Fruit fly (Drosophila melanogaster) whole organism, embryonic: ENCODE measurements around the gene CG1092.

Source experiments
- Adf1 ChIP-seq: fragments of 200-800 bp; sonication (Bioruptor generic); IDR thresholded peaks from 2 replicates; pipeline ENCODE4 v1.3.6; 2022; ENCODE audit warnings: missing biosample characterization, missing genetic modification characterization
- Atf6 ChIP-seq: fragments of 200-800 bp; sonication (Bioruptor generic); IDR thresholded peaks from 2 replicates; pipeline ENCODE4 v1.3.6; 2022; ENCODE audit warnings: missing biosample characterization, missing genetic modification characterization
- CG11504 ChIP-seq: fragments of 200-800 bp; sonication (Bioruptor generic); optimal IDR thresholded peaks from 3 replicates; lab custom pipeline; 2019; ENCODE audit warnings: missing biosample characterization, mild to moderate bottlenecking, missing genetic modification characterization, moderate library complexity
- CG12071 ChIP-seq: fragments of 200-800 bp; sonication (Bioruptor generic); optimal IDR thresholded peaks from 3 replicates; lab custom pipeline; 2018; ENCODE audit warnings: missing biosample characterization, mild to moderate bottlenecking, missing genetic modification characterization
- CG15011 ChIP-seq: fragments of 200-800 bp; sonication (Bioruptor generic); optimal IDR thresholded peaks from 3 replicates; lab custom pipeline; 2018; ENCODE audit warnings: missing biosample characterization, mild to moderate bottlenecking, missing genetic modification characterization
- CG16863 ChIP-seq: fragments of 200-800 bp; sonication (Bioruptor generic); optimal IDR thresholded peaks from 3 replicates; lab custom pipeline; 2016; ENCODE audit warnings: missing biosample characterization, missing genetic modification characterization
- CG17186 ChIP-seq: fragments of 200-800 bp; sonication (Bioruptor generic); optimal IDR thresholded peaks from 3 replicates; lab custom pipeline; 2017; ENCODE audit warnings: missing biosample characterization, missing genetic modification reagents, missing genetic modification characterization
- CG17361 ChIP-seq: fragments of 200-800 bp; sonication (Bioruptor generic); IDR thresholded peaks from 3 replicates; pipeline ENCODE4 v1.3.6; 2022; ENCODE audit warnings: missing biosample characterization, missing genetic modification characterization
- CG17612 ChIP-seq: fragments of 200-800 bp; sonication (Bioruptor generic); IDR thresholded peaks from 2 replicates; pipeline ENCODE4 v1.3.6; 2022; ENCODE audit warnings: missing biosample characterization, missing genetic modification characterization
- CG17912 ChIP-seq: fragments of 200-800 bp; sonication (Bioruptor generic); optimal IDR thresholded peaks from 2 replicates; lab custom pipeline; 2018; ENCODE audit warnings: missing biosample characterization, mild to moderate bottlenecking, missing genetic modification characterization
- CG34422 ChIP-seq: fragments of 200-800 bp; sonication (Bioruptor generic); IDR thresholded peaks from 3 replicates; pipeline ENCODE4 v1.3.6; 2022; ENCODE audit warnings: missing biosample characterization, missing genetic modification characterization
- CG4617 ChIP-seq: fragments of 200-800 bp; sonication (Bioruptor generic); optimal IDR thresholded peaks from 3 replicates; lab custom pipeline; 2016; ENCODE audit warnings: missing biosample characterization, missing genetic modification characterization, borderline replicate concordance
- CG8281 ChIP-seq: fragments of 200-800 bp; sonication (Bioruptor generic); optimal IDR thresholded peaks from 2 replicates; lab custom pipeline; 2018; ENCODE audit warnings: missing biosample characterization, mild to moderate bottlenecking, missing genetic modification characterization, moderate library complexity
- CG8388 ChIP-seq: fragments of 200-800 bp; sonication (Bioruptor generic); optimal IDR thresholded peaks from 2 replicates; lab custom pipeline; 2019; ENCODE audit warnings: missing biosample characterization, mild to moderate bottlenecking, missing genetic modification characterization, moderate library complexity
- CG9797 ChIP-seq: fragments of 200-800 bp; sonication (Bioruptor generic); optimal IDR thresholded peaks from 3 replicates; lab custom pipeline; 2018; ENCODE audit warnings: missing biosample characterization, mild to moderate bottlenecking, missing genetic modification characterization
- Camta ChIP-seq: fragments of 200-800 bp; sonication (Bioruptor generic); optimal IDR thresholded peaks from 2 replicates; lab custom pipeline; 2016; ENCODE audit warnings: missing biosample characterization, missing genetic modification characterization
- CoRest ChIP-seq: fragments of 200-800 bp; sonication (Bioruptor generic); optimal IDR thresholded peaks from 3 replicates; lab custom pipeline; 2018; ENCODE audit warnings: missing biosample characterization, mild to moderate bottlenecking, missing genetic modification characterization, moderate library complexity
- CrebB ChIP-seq: fragments of 200-800 bp; sonication (Bioruptor generic); optimal IDR thresholded peaks from 3 replicates; lab custom pipeline; 2018; ENCODE audit warnings: missing biosample characterization, mild to moderate bottlenecking, missing genetic modification characterization
- D19A ChIP-seq: fragments of 200-800 bp; optimal IDR thresholded peaks from 3 replicates; lab custom pipeline; 2019; ENCODE audit warnings: missing biosample characterization, mild to moderate bottlenecking, missing genetic modification characterization, moderate library complexity
- Dad ChIP-seq: fragments of 200-800 bp; sonication (Bioruptor generic); optimal IDR thresholded peaks from 3 replicates; lab custom pipeline; 2016; ENCODE audit warnings: missing biosample characterization, missing genetic modification characterization
- Dbx ChIP-seq: fragments of 200-800 bp; sonication (Bioruptor generic); IDR thresholded peaks from 3 replicates; pipeline ENCODE4 v1.3.6; 2022; ENCODE audit warnings: missing biosample characterization, missing genetic modification characterization
- Deaf1 ChIP-seq: fragments of 200-800 bp; optimal IDR thresholded peaks from 3 replicates; lab custom pipeline; 2019; ENCODE audit warnings: missing biosample characterization, mild to moderate bottlenecking, missing genetic modification characterization, moderate library complexity
- Dref ChIP-seq: fragments of 200-800 bp; sonication (Bioruptor generic); IDR thresholded peaks from 2 replicates; pipeline ENCODE4 v1.3.6; 2022; ENCODE audit warnings: missing biosample characterization, missing genetic modification characterization
- Ets65A ChIP-seq: fragments of 200-800 bp; sonication (Bioruptor generic); peaks from one replicate; lab custom pipeline; 2016; ENCODE audit warnings: missing biosample characterization, missing genetic modification characterization
- Oli ChIP-seq: fragments of 200-800 bp; sonication (Bioruptor generic); optimal IDR thresholded peaks from 2 replicates; lab custom pipeline; 2018; ENCODE audit warnings: missing biosample characterization, mild to moderate bottlenecking, missing genetic modification characterization, moderate library complexity
- Optix ChIP-seq: fragments of 200-800 bp; sonication (Bioruptor generic); IDR thresholded peaks from 3 replicates; pipeline ENCODE4 v1.3.6; 2022; ENCODE audit warnings: missing biosample characterization, missing genetic modification characterization
- PHDP ChIP-seq: fragments of 200-800 bp; sonication (Bioruptor generic); optimal IDR thresholded peaks from 3 replicates; lab custom pipeline; 2018; ENCODE audit warnings: missing biosample characterization, mild to moderate bottlenecking, missing genetic modification characterization, moderate library complexity
- Rx ChIP-seq: fragments of 200-800 bp; sonication (Bioruptor generic); IDR thresholded peaks from 2 replicates; pipeline ENCODE4 v1.3.6; 2022; ENCODE audit warnings: missing biosample characterization, missing genetic modification characterization
- Spps ChIP-seq: fragments of 200-800 bp; sonication (Bioruptor generic); optimal IDR thresholded peaks from 2 replicates; lab custom pipeline; 2018; ENCODE audit warnings: missing biosample characterization, mild to moderate bottlenecking, missing genetic modification characterization
- Tbp ChIP-seq: fragments of >200 bp; optimal IDR thresholded peaks from 2 replicates; lab custom pipeline; 2018; ENCODE audit warnings: missing biosample characterization, missing genetic modification characterization
- Trl ChIP-seq, 3 experiments: fragments of >200 bp in 2 of 3; fragments of 200-800 bp in 1 of 3; sonication (Bioruptor generic) in 1 of 3; optimal IDR thresholded peaks; 2 replicates in 1 of 3; 3 replicates in 2 of 3; lab custom pipeline; 2016 to 2017; ENCODE audit warnings: missing biosample characterization in 1 of 3, missing genetic modification characterization in 1 of 3
- al ChIP-seq: fragments of 200-800 bp; sonication (Bioruptor generic); IDR thresholded peaks from 2 replicates; pipeline ENCODE4 v1.3.6; 2022; ENCODE audit warnings: missing biosample characterization, missing genetic modification characterization
- ash1 ChIP-seq: fragments of 200-800 bp; sonication (Bioruptor generic); optimal IDR thresholded peaks from 2 replicates; lab custom pipeline; 2018; ENCODE audit warnings: missing biosample characterization, mild to moderate bottlenecking, missing genetic modification characterization
- crp ChIP-seq, 2 experiments: fragments of 200-800 bp; sonication (Bioruptor generic); optimal IDR thresholded peaks; 2 replicates in 1 of 2; 3 replicates in 1 of 2; lab custom pipeline; 2017; ENCODE audit warnings: missing biosample characterization in 2 of 2, missing genetic modification characterization in 2 of 2, mild to moderate bottlenecking in 1 of 2, moderate library complexity in 1 of 2
- danr ChIP-seq: fragments of 200-800 bp; sonication (Bioruptor generic); IDR thresholded peaks from 2 replicates; pipeline ENCODE4 v1.3.6; 2022; ENCODE audit warnings: missing biosample characterization, missing genetic modification characterization
- esg ChIP-seq: fragments of 200-800 bp; sonication (Bioruptor generic); conservative IDR thresholded peaks from 2 replicates; pipeline ENCODE4 v1.3.6; 2022; ENCODE audit warnings: missing biosample characterization, missing genetic modification characterization
- gce ChIP-seq: fragments of 200-800 bp; sonication (Bioruptor generic); IDR thresholded peaks from 3 replicates; pipeline ENCODE4 v1.3.6; 2022; ENCODE audit warnings: missing biosample characterization, missing genetic modification characterization
- gem ChIP-seq: fragments of 200-800 bp; sonication (Bioruptor generic); optimal IDR thresholded peaks from 2 replicates; lab custom pipeline; 2019; ENCODE audit warnings: missing biosample characterization, mild to moderate bottlenecking, missing genetic modification characterization, moderate library complexity
- knrl ChIP-seq: fragments of 200-800 bp; sonication (Bioruptor generic); IDR thresholded peaks from 3 replicates; pipeline ENCODE4 v1.3.6; 2022; ENCODE audit warnings: missing biosample characterization, missing genetic modification characterization; ENCODE audit not compliant: partially characterized antibody
- mld ChIP-seq: fragments of 200-800 bp; sonication (Bioruptor generic); IDR thresholded peaks from 3 replicates; pipeline ENCODE4 v1.3.6; 2022; ENCODE audit warnings: missing biosample characterization, missing genetic modification characterization; ENCODE audit not compliant: partially characterized antibody
- nmo ChIP-seq: fragments of 200-800 bp; sonication (Bioruptor generic); optimal IDR thresholded peaks from 2 replicates; lab custom pipeline; 2018; ENCODE audit warnings: missing biosample characterization, mild to moderate bottlenecking, missing genetic modification characterization, moderate library complexity
- pan ChIP-seq, 4 experiments: fragments of >200 bp in 3 of 4; fragments of 200-800 bp in 1 of 4; sonication (Bioruptor generic) in 1 of 4; optimal IDR thresholded peaks in 3 of 4; IDR thresholded peaks in 1 of 4; 2 replicates each; pipeline versions ENCODE4 v1.3.6 to Lab custom; 2017 to 2022; ENCODE audit warnings: missing biosample characterization in 2 of 4, missing genetic modification characterization in 2 of 4, mixed read lengths in 1 of 4
- phol ChIP-seq: fragments of 200-800 bp; sonication (Bioruptor generic); optimal IDR thresholded peaks from 3 replicates; lab custom pipeline; 2018; ENCODE audit warnings: missing biosample characterization, mild to moderate bottlenecking, missing genetic modification characterization, moderate library complexity
- ranshi ChIP-seq: fragments of 200-800 bp; sonication (Bioruptor generic); IDR thresholded peaks from 2 replicates; pipeline ENCODE4 v1.3.6; 2022; ENCODE audit warnings: missing biosample characterization, missing genetic modification characterization
- ro ChIP-seq: fragments of 200-800 bp; sonication (Bioruptor generic); IDR thresholded peaks from 2 replicates; pipeline ENCODE4 v1.3.6; 2022; ENCODE audit warnings: missing biosample characterization, missing genetic modification characterization
- sd ChIP-seq: fragments of 200-800 bp; sonication (Bioruptor generic); optimal IDR thresholded peaks from 3 replicates; lab custom pipeline; 2018; ENCODE audit warnings: missing biosample characterization, mild to moderate bottlenecking, missing genetic modification characterization, moderate library complexity
- slbo ChIP-seq: fragments of 200-800 bp; sonication (Bioruptor generic); IDR thresholded peaks from 2 replicates; pipeline ENCODE4 v1.3.6; 2022; ENCODE audit warnings: missing biosample characterization, missing genetic modification characterization
- yki ChIP-seq: fragments of >200 bp; optimal IDR thresholded peaks from 3 replicates; lab custom pipeline; 2018
- zen ChIP-seq: fragments of 200-800 bp; sonication (Bioruptor generic); optimal IDR thresholded peaks from 3 replicates; lab custom pipeline; 2018; ENCODE audit warnings: missing biosample characterization, mild to moderate bottlenecking, missing genetic modification characterization, moderate library complexity

The CG1092 gene

dm6 chr3R:4311067-4311723 lies 44.6 kb downstream of the CG1092 start, which contains the start of gene Suv3 (continued):
- TF ChIP-seq slbo (GFP tag; lab: Robert Waterston, UW): peak; percentile 62; the same call in 1 of the 2 replicates
- peak; percentile 16 for TF ChIP-seq CG4617
- TF ChIP-seq CrebB (tag; lab: Kevin White, UChicago): no peak
- TF ChIP-seq D19A (tag; lab: Kevin White, UChicago): peak; percentile 48
- TF ChIP-seq Oli (tag; lab: Kevin White, UChicago): peak; percentile 22
- TF ChIP-seq Tbp (GFP tag; lab: Kevin White, UChicago): no peak
- TF ChIP-seq CG12071 (GFP tag; lab: Kevin White, UChicago): no peak
- no peak for TF ChIP-seq yki (lab: Kevin White, UChicago)
- peak; percentile 69 for TF ChIP-seq gem
- no peak for TF ChIP-seq danr (GFP tag; lab: Robert Waterston, UW)
- TF ChIP-seq PHDP (tag; lab: Kevin White, UChicago): peak; percentile 2
- TF ChIP-seq Trl (optimal IDR thresholded peaks at IDR 0.05; lab: Kevin White, UChicago): no peak
- TF ChIP-seq Trl (GFP tag; optimal IDR thresholded peaks at IDR 0.05; lab: Kevin White, UChicago): no peak
- TF ChIP-seq CG8281 (tag; lab: Kevin White, UChicago): no peak
- no peak for TF ChIP-seq zen
- no peak for TF ChIP-seq CG15011 (GFP tag; lab: Kevin White, UChicago)
- TF ChIP-seq esg (GFP tag; lab: Robert Waterston, UW): peak; percentile 30; the same call in 1 of the 2 replicates
- TF ChIP-seq Dad (GFP tag; lab: Kevin White, UChicago): no peak
- peak; percentile 29; the same call in 1 of the 2 replicates for TF ChIP-seq al (GFP tag; lab: Robert Waterston, UW)
- TF ChIP-seq phol (tag; lab: Kevin White, UChicago): peak; percentile 60
- no peak for TF ChIP-seq Deaf1 (tag; lab: Kevin White, UChicago)
- TF ChIP-seq CG16863: no peak
- TF ChIP-seq CG8388 (GFP tag; lab: Kevin White, UChicago): peak; percentile 48
- no peak for TF ChIP-seq Camta (GFP tag; lab: Kevin White, UChicago)
- no peak for TF ChIP-seq CG17912
- TF ChIP-seq CG17361 (GFP tag; lab: Robert Waterston, UW): peak; percentile 85
- peak; percentile 74 for TF ChIP-seq CoRest (tag; lab: Kevin White, UChicago)
- TF ChIP-seq pan (optimal IDR thresholded peaks at IDR 0.05; lab: Kevin White, UChicago): no peak
- TF ChIP-seq pan (GFP tag; optimal IDR thresholded peaks at IDR 0.05 in 1 of 2, IDR thresholded peaks at IDR 0.05 in 1 of 2): peak in 1 of 2 experiments; percentile 36
- TF ChIP-seq CG34422: peak; percentile 52; the same call in 1 of the 3 replicates
- no peak for TF ChIP-seq ranshi
- no peak for TF ChIP-seq gce
- TF ChIP-seq nmo: peak; percentile 60
- no peak for TF ChIP-seq Ets65A (GFP tag; lab: Kevin White, UChicago)
- TF ChIP-seq mld (GFP tag; lab: Robert Waterston, UW): no peak
- no peak for TF ChIP-seq ro (GFP tag; lab: Robert Waterston, UW)
- TF ChIP-seq Spps (tag; lab: Kevin White, UChicago): no peak
- no peak for TF ChIP-seq knrl (GFP tag; lab: Robert Waterston, UW)
- no peak for TF ChIP-seq CG17612 (GFP tag; lab: Robert Waterston, UW)
- TF ChIP-seq Dbx (GFP tag; lab: Robert Waterston, UW): no peak
- TF ChIP-seq Optix (GFP tag; lab: Robert Waterston, UW): no peak
- TF ChIP-seq Atf6 (GFP tag; lab: Robert Waterston, UW): no peak
- no peak for TF ChIP-seq Rx
- peak; percentile 42; the same call in 1 of the 2 replicates for TF ChIP-seq Dref (GFP tag; lab: Robert Waterston, UW)
- TF ChIP-seq CG9797 (GFP tag; lab: Kevin White, UChicago): no peak
- no peak for TF ChIP-seq sd (tag; lab: Kevin White, UChicago)
- TF ChIP-seq Adf1: no peak
- TF ChIP-seq ash1 (GFP tag; lab: Kevin White, UChicago): no peak
- TF ChIP-seq CG11504 (tag; lab: Kevin White, UChicago): no peak
- TF ChIP-seq CG17186 (GFP tag; lab: Kevin White, UChicago): no peak
- peak; percentile 20 to 89 for TF ChIP-seq crp (GFP tag; optimal IDR thresholded peaks at IDR 0.05; lab: Kevin White, UChicago)
